Worm (Caenorhabditis elegans) whole organism, young adult: ENCODE measurements around the gene dot-1.3.

Experiments used
- F52B5.7 ChIP-seq: sonication (generic microtip); optimal IDR thresholded peaks from 2 replicates; lab custom pipeline; 2016; ENCODE audit warnings: mild to moderate bottlenecking, missing genetic modification characterization, missing compliant biosample characterization
- T07F8.4 ChIP-seq: sonication (generic microtip); optimal IDR thresholded peaks from 2 replicates; lab custom pipeline; 2016; ENCODE audit warnings: mild to moderate bottlenecking, missing genetic modification characterization, moderate library complexity, missing compliant biosample characterization
- ama-1 ChIP-seq, 3 experiments: fragments of 150-350 bp in 1 of 3; sonication (generic microtip) in 2 of 3; optimal IDR thresholded peaks; 2 replicates each; lab custom pipeline; 2014 to 2018; ENCODE audit warnings: missing biosample characterization in 2 of 3, missing genetic modification characterization in 2 of 3, missing genetic modification reagents in 2 of 3
- lin-35 ChIP-seq, 3 experiments: fragments of 150-350 bp in 2 of 3; sonication (generic microtip) in 1 of 3; optimal IDR thresholded peaks; 2 replicates each; lab custom pipeline; 2014 to 2018; ENCODE audit warnings: missing biosample characterization in 3 of 3, missing genetic modification characterization in 3 of 3, missing genetic modification reagents in 3 of 3
- nhr-90 ChIP-seq: sonication (generic microtip); optimal IDR thresholded peaks from 2 replicates; lab custom pipeline; 2016; ENCODE audit warnings: missing genotype, mild to moderate bottlenecking, missing genetic modification characterization, missing compliant biosample characterization
- snpc-4 ChIP-seq, 5 experiments: fragments of 150-350 bp in 1 of 5; sonication (generic microtip) in 4 of 5; optimal IDR thresholded peaks; 2 replicates each; lab custom pipeline; 2014 to 2018; ENCODE audit warnings: missing genetic modification characterization in 5 of 5, missing biosample characterization in 3 of 5, antibody characterized with exemption in 2 of 5, mild to moderate bottlenecking in 2 of 5, missing compliant biosample characterization in 2 of 5, missing genotype in 2 of 5, moderate library complexity in 2 of 5, missing genetic modification reagents in 1 of 5
- unc-130 ChIP-seq: sonication (generic microtip); optimal IDR thresholded peaks from 2 replicates; lab custom pipeline; 2016; ENCODE audit warnings: missing genetic modification reagents, missing genetic modification characterization, missing compliant biosample characterization

DNA sequence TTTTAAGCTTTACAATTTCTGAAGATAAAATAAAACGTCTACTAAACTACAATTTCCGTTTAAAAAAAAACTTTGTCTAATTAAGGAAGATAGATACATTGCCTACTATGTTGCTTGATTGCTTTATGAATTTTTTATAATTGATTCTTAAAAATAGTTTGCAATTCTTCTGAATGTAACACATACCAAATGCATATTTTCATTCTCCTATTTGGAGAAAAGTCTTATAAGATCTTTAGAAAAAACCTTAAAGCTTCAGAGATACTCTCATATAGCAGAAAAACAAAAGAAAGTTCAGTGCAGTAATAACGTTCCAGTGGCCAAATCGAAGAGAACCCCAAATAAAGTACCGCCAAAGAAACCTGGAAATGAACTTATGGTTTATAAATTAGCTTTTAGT is 3.9 kb upstream of the dot-1.3 start, which contains the start of gene phf-32:
- TF ChIP-seq ama-1 (optimal IDR thresholded peaks at IDR 0.05; lab: Kevin White, UChicago) (no peak), ama-1 (GFP tag; optimal IDR thresholded peaks at IDR 0.05; lab: Kevin White, UChicago) (no peak), unc-130 (GFP tag; lab: Kevin White, UChicago) (no peak), lin-35 (GFP tag; optimal IDR thresholded peaks at IDR 0.05; lab: Kevin White, UChicago) (no peak), snpc-4 (GFP tag; optimal IDR thresholded peaks at IDR 0.05; lab: Kevin White, UChicago) (no peak), snpc-4 (tag; optimal IDR thresholded peaks at IDR 0.05; lab: Kevin White, UChicago) (no peak), nhr-90 (tag; lab: Kevin White, UChicago) (no peak), F52B5.7 (tag; lab: Kevin White, UChicago) (no peak), T07F8.4 (tag; lab: Kevin White, UChicago) (no peak)
